Fruit fly (Drosophila melanogaster): ENCODE results near the gene CG11779.

Gene CG11779

dm6 chr3R:19151848-19152787 is 7.6 kb downstream of the CG11779 start (continued):
- TF ChIP-seq Max (GFP tag; optimal IDR thresholded peaks at IDR 0.05) (no peak), Sox100B (GFP tag; optimal IDR thresholded peaks at IDR 0.05) (peak; percentile 25), CG2678 (tag; optimal IDR thresholded peaks at IDR 0.05) (peak; percentile 59), CG17361 (GFP tag; IDR thresholded peaks at IDR 0.05) (0 out of 3 replicates have a peak, but pooled peaks have one; percentile 28), CoRest (tag; optimal IDR thresholded peaks at IDR 0.05) (peak; percentile 43), nom (GFP tag; optimal IDR thresholded peaks at IDR 0.05) (no peak), gcm (GFP tag; optimal IDR thresholded peaks at IDR 0.05) (no peak), PHDP (tag; optimal IDR thresholded peaks at IDR 0.05) (peak; percentile 58), Dip3 (GFP tag; optimal IDR thresholded peaks at IDR 0.05) (no peak), CG8089 (GFP tag; optimal IDR thresholded peaks at IDR 0.05) (no peak), CG1233 (GFP tag; optimal IDR thresholded peaks at IDR 0.05) (no peak), Spps (tag; optimal IDR thresholded peaks at IDR 0.05) (no peak), CG10431 (GFP tag; optimal IDR thresholded peaks at IDR 0.05) (no peak), fu2 (GFP tag; optimal IDR thresholded peaks at IDR 0.05) (no peak), inv (GFP tag; IDR thresholded peaks at IDR 0.05; ENCODE audit: partially characterized antibody) (no peak), CG11504 (tag; optimal IDR thresholded peaks at IDR 0.05) (peak; percentile 53), h (optimal IDR thresholded peaks at IDR 0.05) (no peak), Nf-YC (tag; optimal IDR thresholded peaks at IDR 0.05) (no peak), CG5953 (GFP tag; IDR thresholded peaks at IDR 0.05) (peak; percentile 36; the same call in 1 of the 2 replicates), jumu (GFP tag; optimal IDR thresholded peaks at IDR 0.05) (no peak), Sox102F (GFP tag; optimal IDR thresholded peaks at IDR 0.05) (peak; percentile 63), CG2202 (tag; optimal IDR thresholded peaks at IDR 0.05) (no peak), gcm2 (GFP tag; optimal IDR thresholded peaks at IDR 0.05) (no peak), kni (GFP tag; optimal IDR thresholded peaks at IDR 0.05) (no peak), unc-4 (GFP tag; IDR thresholded peaks at IDR 0.05; ENCODE audit: partially characterized antibody) (no peak), CG11456 (GFP tag; IDR thresholded peaks at IDR 0.05) (0 out of 3 replicates have a peak, but pooled peaks have one; percentile 40), row (GFP tag; IDR thresholded peaks at IDR 0.05) (peak; percentile 59; the same call in 2 of the 3 replicates), CHES-1-like (GFP tag; optimal IDR thresholded peaks at IDR 0.05) (no peak), CG9817 (tag; optimal IDR thresholded peaks at IDR 0.05) (peak; percentile 35), CG18764 (GFP tag; optimal IDR thresholded peaks at IDR 0.05) (no peak), bcd (GFP tag; optimal IDR thresholded peaks at IDR 0.05) (peak; percentile 24), ranshi (GFP tag; IDR thresholded peaks at IDR 0.05) (peak; percentile 27; the same call in 1 of the 2 replicates), CG5245 (GFP tag; optimal IDR thresholded peaks at IDR 0.05) (no peak), ac (GFP tag; optimal IDR thresholded peaks at IDR 0.05) (no peak), Mrtf (GFP tag; IDR thresholded peaks at IDR 0.05) (no peak; the same call in 2 of the 3 replicates), Nf-YB (GFP tag; optimal IDR thresholded peaks at IDR 0.05) (no peak), CG17359 (tag; optimal IDR thresholded peaks at IDR 0.05) (peak; percentile 35), Kr (GFP tag; optimal IDR thresholded peaks at IDR 0.05) (no peak), CG14860 (GFP tag; IDR thresholded peaks at IDR 0.05; ENCODE audit: partially characterized antibody) (no peak), CG16813 (GFP tag; IDR thresholded peaks at IDR 0.05; ENCODE audit: partially characterized antibody) (no peak), CG34422 (GFP tag; IDR thresholded peaks at IDR 0.05) (peak; percentile 47; the same call in 2 of the 3 replicates), fru (optimal IDR thresholded peaks at IDR 0.05) (no peak), H2.0 (GFP tag; IDR thresholded peaks at IDR 0.05) (peak; percentile 56; the same call in 1 of the 2 replicates), pfk (GFP tag; optimal IDR thresholded peaks at IDR 0.05) (no peak), CG17612 (GFP tag; IDR thresholded peaks at IDR 0.05) (no peak), sima (GFP tag; optimal IDR thresholded peaks at IDR 0.05) (no peak), hth (optimal IDR thresholded peaks at IDR 0.05) (no peak), Blimp-1 (GFP tag; optimal IDR thresholded peaks at IDR 0.05) (peak; percentile 16), CG7556 (GFP tag; optimal IDR thresholded peaks at IDR 0.05) (no peak)

Measured in whole organism, embryonic.